Worm (Caenorhabditis elegans) whole organism, L2 larva: ENCODE measurements around the gene srsx-1.

Source experiments
- ama-1 ChIP-seq: fragments of 150-350 bp; optimal IDR thresholded peaks from 2 replicates; lab custom pipeline; 2018; ENCODE audit warnings: inconsistent platforms
- elt-1 ChIP-seq: fragments of 150-350 bp; optimal IDR thresholded peaks from 2 replicates; lab custom pipeline; 2014; ENCODE audit warnings: missing biosample characterization, missing genetic modification characterization
- elt-3 ChIP-seq: sonication (generic microtip); optimal IDR thresholded peaks from 2 replicates; lab custom pipeline; 2017; ENCODE audit warnings: missing biosample characterization, missing genetic modification characterization
- mdl-1 ChIP-seq, 2 experiments: fragments of 150-350 bp in 1 of 2; sonication (generic microtip) in 1 of 2; optimal IDR thresholded peaks; 2 replicates each; lab custom pipeline; 2017; ENCODE audit warnings: missing biosample characterization in 2 of 2, missing genetic modification characterization in 2 of 2
- unc-55 ChIP-seq: fragments of 150-350 bp; sonication (generic microtip); optimal IDR thresholded peaks from 3 replicates; lab custom pipeline; 2014; ENCODE audit warnings: missing biosample characterization, missing genetic modification reagents, missing genetic modification characterization

DNA sequence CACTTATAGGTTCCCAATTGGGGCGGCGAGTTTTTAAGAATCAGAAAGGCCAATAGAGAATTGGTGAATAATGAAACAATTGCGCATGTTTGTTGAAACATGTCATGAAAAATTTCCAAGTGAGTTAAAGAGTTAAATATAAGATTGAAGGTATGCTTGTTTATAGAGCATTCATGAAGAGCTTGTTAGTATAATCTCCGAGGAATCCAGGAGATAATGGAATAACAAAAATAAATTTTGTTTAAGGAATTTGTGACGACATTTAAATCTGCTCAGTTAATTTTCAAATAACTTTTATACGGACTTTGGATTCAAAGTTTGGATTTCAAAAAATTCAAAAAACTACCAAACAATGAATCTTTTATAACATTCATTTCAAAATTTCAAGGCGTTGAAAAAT is 12.5 kb upstream of the srsx-1 start, which contains the start of gene str-199:
- TF ChIP-seq unc-55 (GFP tag; lab: Kevin White, UChicago) (no peak), elt-3 (tag; lab: Kevin White, UChicago) (no peak), mdl-1 (tag; optimal IDR thresholded peaks at IDR 0.05; lab: Kevin White, UChicago) (no peak), ama-1 (lab: Kevin White, UChicago) (no peak), elt-1 (no peak)
